Worm (Caenorhabditis elegans) whole organism, L3 larva: ENCODE data around the gene F39B3.3.

Experiments used
- elt-2 ChIP-seq: sonication (generic microtip); optimal IDR thresholded peaks from 2 replicates; lab custom pipeline; 2016; ENCODE audit warnings: missing genetic modification reagents, mild to moderate bottlenecking, missing genetic modification characterization, missing compliant biosample characterization
- lin-39 ChIP-seq: fragments of 150-350 bp; optimal IDR thresholded peaks from 2 replicates; lab custom pipeline; 2018; ENCODE audit warnings: missing biosample characterization, missing genetic modification reagents, missing genetic modification characterization

DNA sequence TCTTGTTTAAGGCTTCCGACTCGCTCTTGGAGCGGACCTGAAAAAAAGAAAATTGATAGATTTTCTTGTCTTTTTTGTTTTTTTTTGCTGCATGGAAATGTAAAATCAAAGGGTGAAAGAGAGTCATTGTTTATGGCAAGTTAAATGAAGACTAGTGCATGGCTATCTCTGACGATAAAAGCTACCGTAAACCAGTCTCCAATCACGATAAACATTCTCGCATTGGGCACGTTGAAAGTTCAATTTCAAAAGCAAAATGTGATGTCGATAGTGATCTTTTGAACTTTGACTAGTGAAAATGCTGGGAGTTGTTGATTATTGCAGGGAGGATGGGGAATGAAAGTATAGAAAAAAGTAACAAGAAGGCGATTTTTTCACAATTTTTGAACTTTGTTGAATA, 47.7 kb upstream of the F39B3.3 start:
- TF ChIP-seq lin-39 (tag; lab: Kevin White, UChicago) (no peak), elt-2 (tag; lab: Kevin White, UChicago) (peak; percentile 18)
